Worm (Caenorhabditis elegans): ENCODE measurements around the gene talp-3.
A peak's percentile ranks its signal among the peaks of the same experiment; 100 is the strongest.

The talp-3 gene

DNA sequence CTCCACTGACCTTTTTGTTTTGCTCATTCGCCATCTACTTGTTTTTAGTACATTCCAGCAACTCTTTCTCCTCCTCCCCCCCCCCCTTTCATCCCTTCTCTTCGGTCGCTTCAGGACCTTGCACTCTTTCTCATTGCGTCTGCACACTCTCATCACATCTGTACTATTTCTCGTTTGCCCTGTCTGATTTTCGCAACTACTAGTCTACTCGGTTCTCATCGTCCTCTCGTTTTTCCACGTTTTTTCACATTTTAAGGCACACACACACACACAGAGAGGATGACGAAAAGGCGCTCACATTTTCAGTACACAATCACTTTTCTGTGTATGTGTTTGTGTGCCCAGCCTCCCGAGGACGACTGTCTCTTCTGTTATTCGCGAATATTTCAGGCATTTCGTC is 32.6 kb downstream of the talp-3 start:
- no peak for TF ChIP-seq unc-39 (tag; optimal IDR thresholded peaks at IDR 0.05)
- no peak for TF ChIP-seq nhr-12 (tag; optimal IDR thresholded peaks at IDR 0.05)
- no peak for TF ChIP-seq elt-1 (tag; optimal IDR thresholded peaks at IDR 0.05)
- no peak for TF ChIP-seq tbx-2 (tag; optimal IDR thresholded peaks at IDR 0.05)
- no peak for TF ChIP-seq ztf-11 (tag; optimal IDR thresholded peaks at IDR 0.05)
- TF ChIP-seq fkh-10 (GFP tag; optimal IDR thresholded peaks at IDR 0.05): no peak
- TF ChIP-seq ceh-28 (tag; optimal IDR thresholded peaks at IDR 0.05): no peak
- no peak for TF ChIP-seq jun-1 (tag; optimal IDR thresholded peaks at IDR 0.05)
- no peak for TF ChIP-seq nhr-25 (tag; optimal IDR thresholded peaks at IDR 0.05)
- peak; percentile 49 for TF ChIP-seq mdl-1 (tag; optimal IDR thresholded peaks at IDR 0.05)
- no peak for TF ChIP-seq unc-62 (GFP tag; optimal IDR thresholded peaks at IDR 0.05)
- TF ChIP-seq nhr-28 (tag; optimal IDR thresholded peaks at IDR 0.05): no peak
- peak; percentile 62 for TF ChIP-seq snpc-4 (tag; optimal IDR thresholded peaks at IDR 0.05)
- TF ChIP-seq ztf-4 (tag; optimal IDR thresholded peaks at IDR 0.05): peak; percentile 39
- peak; percentile 57 for TF ChIP-seq skn-1 (tag; optimal IDR thresholded peaks at IDR 0.05)
- no peak for TF ChIP-seq nhr-237 (tag; optimal IDR thresholded peaks at IDR 0.05)
- TF ChIP-seq eor-1 (tag; optimal IDR thresholded peaks at IDR 0.05): no peak
- TF ChIP-seq daf-12 (tag; optimal IDR thresholded peaks at IDR 0.05): no peak
- no peak for TF ChIP-seq R02D3.7 (tag; optimal IDR thresholded peaks at IDR 0.05)
- no peak for TF ChIP-seq elt-3 (tag; optimal IDR thresholded peaks at IDR 0.05)
- TF ChIP-seq ceh-16 (tag; optimal IDR thresholded peaks at IDR 0.05): no peak
- no peak for TF ChIP-seq nhr-77 (tag; optimal IDR thresholded peaks at IDR 0.05)
- no peak for TF ChIP-seq elt-2 (tag; optimal IDR thresholded peaks at IDR 0.05)
- TF ChIP-seq nhr-43 (tag; optimal IDR thresholded peaks at IDR 0.05; ENCODE audit: poor library complexity, severe bottlenecking): no peak
- TF ChIP-seq nhr-23 (tag; optimal IDR thresholded peaks at IDR 0.05): no peak
- peak; percentile 12 for TF ChIP-seq nhr-11 (tag; optimal IDR thresholded peaks at IDR 0.05)
- TF ChIP-seq hmg-11 (tag; optimal IDR thresholded peaks at IDR 0.05): peak; percentile 28
- no peak for TF ChIP-seq fkh-2 (tag; optimal IDR thresholded peaks at IDR 0.05)
- TF ChIP-seq egl-27 (tag; optimal IDR thresholded peaks at IDR 0.05): no peak
- peak; percentile 54 for TF ChIP-seq lin-39 (tag; optimal IDR thresholded peaks at IDR 0.05)
- no peak for TF ChIP-seq aly-2 (tag; optimal IDR thresholded peaks at IDR 0.05)
- peak; percentile 27 for TF ChIP-seq ama-1 (optimal IDR thresholded peaks at IDR 0.05)
- no peak for TF ChIP-seq egl-5 (tag; optimal IDR thresholded peaks at IDR 0.05)
- TF ChIP-seq ceh-9 (tag; optimal IDR thresholded peaks at IDR 0.05): no peak
- no peak for TF ChIP-seq sea-2 (GFP tag; optimal IDR thresholded peaks at IDR 0.05)
- peak; percentile 74 for TF ChIP-seq pqm-1 (tag; optimal IDR thresholded peaks at IDR 0.05)
- peak; percentile 84 for TF ChIP-seq pha-4 (tag; optimal IDR thresholded peaks at IDR 0.05)
- no peak for TF ChIP-seq ZK546.5 (tag; optimal IDR thresholded peaks at IDR 0.05)
- TF ChIP-seq nhr-76 (tag; optimal IDR thresholded peaks at IDR 0.05): no peak
- no peak for TF ChIP-seq mml-1 (tag; optimal IDR thresholded peaks at IDR 0.05)
- TF ChIP-seq nfya-1 (tag; optimal IDR thresholded peaks at IDR 0.05; ENCODE audit: insufficient read depth): peak; percentile 82
- TF ChIP-seq zag-1 (tag; optimal IDR thresholded peaks at IDR 0.05): no peak
- TF ChIP-seq nhr-67 (tag; optimal IDR thresholded peaks at IDR 0.05): no peak
- no peak for TF ChIP-seq fos-1 (tag; optimal IDR thresholded peaks at IDR 0.05)
- TF ChIP-seq ceh-82 (tag; optimal IDR thresholded peaks at IDR 0.05): no peak
- no peak for TF ChIP-seq lsy-12 (tag; optimal IDR thresholded peaks at IDR 0.05)
- TF ChIP-seq lin-15B (tag; optimal IDR thresholded peaks at IDR 0.05): peak; percentile 38

DNA sequence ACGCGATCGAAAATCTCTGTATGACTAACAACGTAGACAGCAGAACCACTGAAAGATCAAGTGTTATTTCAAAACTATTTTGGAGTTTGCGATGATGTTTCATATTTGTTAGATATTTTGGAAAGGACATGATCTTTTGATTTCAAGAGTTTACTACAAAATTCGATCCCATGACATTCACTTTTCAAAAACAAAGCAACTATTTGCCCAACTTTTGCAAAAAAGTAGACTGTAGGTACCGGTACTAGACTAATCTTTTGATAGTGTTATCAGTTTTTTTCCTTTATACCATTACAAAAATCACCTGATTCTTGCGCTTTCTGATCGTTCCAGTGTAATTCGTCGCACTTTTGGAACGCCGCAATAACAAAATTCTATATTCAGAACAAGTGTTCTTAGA is 33.1 kb downstream of the talp-3 start:
- TF ChIP-seq tbx-2 (tag; optimal IDR thresholded peaks at IDR 0.05) (no peak), pha-4 (tag; optimal IDR thresholded peaks at IDR 0.05) (peak; percentile 2), elt-2 (tag; optimal IDR thresholded peaks at IDR 0.05) (peak; percentile 41)
